Fruit fly (Drosophila melanogaster) whole organism, prepupa: ENCODE data around the gene yata.

Experiments used
- Blimp-1 ChIP-seq: fragments of 200-800 bp; sonication (Bioruptor generic); optimal IDR thresholded peaks from 3 replicates; lab custom pipeline; 2017; ENCODE audit warnings: missing biosample characterization, missing genetic modification characterization, mild to moderate bottlenecking, moderate library complexity, missing genetic modification reagents
- CG10631 ChIP-seq: fragments of 200-800 bp; sonication (Bioruptor generic); optimal IDR thresholded peaks from 2 replicates; lab custom pipeline; 2016; ENCODE audit warnings: missing biosample characterization, missing genetic modification characterization
- CG10669 ChIP-seq: fragments of 200-800 bp; sonication (Bioruptor generic); optimal IDR thresholded peaks from 3 replicates; lab custom pipeline; 2018; ENCODE audit warnings: missing biosample characterization, mild to moderate bottlenecking, missing genetic modification characterization, moderate library complexity
- CG11294 ChIP-seq: fragments of 200-800 bp; sonication (Bioruptor generic); IDR thresholded peaks from 2 replicates; pipeline ENCODE4 v1.3.6; 2022; ENCODE audit warnings: missing biosample characterization, missing genetic modification characterization
- CG11762 ChIP-seq: fragments of 200-800 bp; sonication (Bioruptor generic); optimal IDR thresholded peaks from 3 replicates; lab custom pipeline; 2016; ENCODE audit warnings: missing biosample characterization, missing genetic modification characterization; ENCODE audit not compliant: insufficient read depth
- CG11902 ChIP-seq: fragments of 200-800 bp; sonication (Bioruptor generic); optimal IDR thresholded peaks from 3 replicates; lab custom pipeline; 2016; ENCODE audit warnings: missing biosample characterization, missing genetic modification characterization
- CG15336 ChIP-seq: fragments of 200-800 bp; sonication (Bioruptor generic); IDR thresholded peaks from 2 replicates; pipeline ENCODE4 v1.3.6; 2022; ENCODE audit warnings: missing biosample characterization, missing genetic modification characterization
- CG1621 ChIP-seq: fragments of 200-800 bp; sonication (Bioruptor generic); optimal IDR thresholded peaks from 3 replicates; lab custom pipeline; 2018; ENCODE audit warnings: missing biosample characterization, mild to moderate bottlenecking, missing genetic modification characterization
- CG16779 ChIP-seq: fragments of 200-800 bp; sonication (Bioruptor generic); optimal IDR thresholded peaks from 3 replicates; lab custom pipeline; 2017; ENCODE audit warnings: missing biosample characterization, mild to moderate bottlenecking, missing genetic modification characterization
- CG3032 ChIP-seq: fragments of 200-800 bp; optimal IDR thresholded peaks from 2 replicates; lab custom pipeline; 2019; ENCODE audit warnings: missing biosample characterization, mild to moderate bottlenecking, missing genetic modification characterization, moderate library complexity
- CG31627 ChIP-seq: fragments of 200-800 bp; sonication (Bioruptor generic); optimal IDR thresholded peaks from 3 replicates; lab custom pipeline; 2016; ENCODE audit warnings: missing biosample characterization, missing genetic modification characterization
- CG32006 ChIP-seq: fragments of 200-800 bp; sonication (Bioruptor generic); optimal IDR thresholded peaks from 3 replicates; lab custom pipeline; 2017; ENCODE audit warnings: missing biosample characterization, mild to moderate bottlenecking, missing genetic modification characterization
- CG34406 ChIP-seq: fragments of 200-800 bp; sonication (Bioruptor generic); optimal IDR thresholded peaks from 3 replicates; lab custom pipeline; 2016; ENCODE audit warnings: missing biosample characterization, missing genetic modification characterization
- CG3919 ChIP-seq: fragments of 200-800 bp; sonication (Bioruptor generic); optimal IDR thresholded peaks from 3 replicates; lab custom pipeline; 2016; ENCODE audit warnings: missing biosample characterization, missing genetic modification characterization
- CG4318 ChIP-seq: fragments of 200-800 bp; sonication (Bioruptor generic); optimal IDR thresholded peaks from 3 replicates; lab custom pipeline; 2017; ENCODE audit warnings: missing biosample characterization, mild to moderate bottlenecking, missing genetic modification characterization
- CG6163 ChIP-seq: fragments of 200-800 bp; sonication (Bioruptor generic); IDR thresholded peaks from 3 replicates; pipeline ENCODE4 v1.3.6; 2022; ENCODE audit warnings: missing biosample characterization, missing genetic modification characterization
- CG6276 ChIP-seq: fragments of 200-800 bp; sonication (Bioruptor generic); optimal IDR thresholded peaks from 2 replicates; lab custom pipeline; 2017; ENCODE audit warnings: missing biosample characterization, mild to moderate bottlenecking, missing genetic modification characterization
- CG6792 ChIP-seq: fragments of 200-800 bp; sonication (Bioruptor generic); optimal IDR thresholded peaks from 3 replicates; lab custom pipeline; 2016; ENCODE audit warnings: missing biosample characterization, missing genetic modification characterization
- CG6808 ChIP-seq: fragments of 200-800 bp; sonication (Bioruptor generic); optimal IDR thresholded peaks from 3 replicates; lab custom pipeline; 2017; ENCODE audit warnings: missing biosample characterization, missing genetic modification characterization, mild to moderate bottlenecking, moderate library complexity, missing genetic modification reagents
- CG6854 ChIP-seq: fragments of 200-800 bp; sonication (Bioruptor generic); optimal IDR thresholded peaks from 2 replicates; lab custom pipeline; 2017; ENCODE audit warnings: missing biosample characterization, mild to moderate bottlenecking, missing genetic modification characterization
- CG7368 ChIP-seq: fragments of 200-800 bp; sonication (Bioruptor generic); optimal IDR thresholded peaks from 3 replicates; lab custom pipeline; 2016; ENCODE audit warnings: missing biosample characterization, missing genetic modification characterization
- CG8632 ChIP-seq: fragments of 200-800 bp; sonication (Bioruptor generic); optimal IDR thresholded peaks from 3 replicates; lab custom pipeline; 2016; ENCODE audit warnings: missing biosample characterization, missing genetic modification characterization
- CG9139 ChIP-seq: fragments of 200-800 bp; sonication (Bioruptor generic); optimal IDR thresholded peaks from 3 replicates; lab custom pipeline; 2017; ENCODE audit warnings: missing biosample characterization, mild to moderate bottlenecking, missing genetic modification characterization
- Eip75B ChIP-seq: fragments of 200-800 bp; sonication (Bioruptor generic); optimal IDR thresholded peaks from 3 replicates; lab custom pipeline; 2016; ENCODE audit warnings: missing biosample characterization, missing genetic modification characterization
- Eip78C ChIP-seq: fragments of 200-800 bp; sonication (Bioruptor generic); peaks from one replicate; lab custom pipeline; 2016; ENCODE audit warnings: missing biosample characterization, missing genetic modification characterization
- Eip93F ChIP-seq: fragments of 200-800 bp; sonication (Bioruptor generic); optimal IDR thresholded peaks from 2 replicates; lab custom pipeline; 2016; ENCODE audit warnings: missing biosample characterization, mild to moderate bottlenecking, missing genetic modification characterization
- Ets21C ChIP-seq: fragments of 200-800 bp; sonication (Bioruptor generic); optimal IDR thresholded peaks from 3 replicates; lab custom pipeline; 2016; ENCODE audit warnings: missing biosample characterization, missing genetic modification characterization
- Ets96B ChIP-seq: fragments of 200-800 bp; optimal IDR thresholded peaks from 2 replicates; lab custom pipeline; 2019; ENCODE audit warnings: missing biosample characterization, mild to moderate bottlenecking, missing genetic modification characterization, moderate library complexity
- Gug ChIP-seq: fragments of 200-800 bp; sonication (Bioruptor generic); IDR thresholded peaks from 2 replicates; pipeline ENCODE4 v1.3.6; 2022; ENCODE audit warnings: missing biosample characterization, missing genetic modification characterization
- Hr38 ChIP-seq: sonication (Bioruptor generic); optimal IDR thresholded peaks from 2 replicates; lab custom pipeline; 2016; ENCODE audit warnings: missing biosample characterization, missing genetic modification characterization
- Hr39 ChIP-seq: fragments of 200-800 bp; sonication (Bioruptor generic); optimal IDR thresholded peaks from 2 replicates; lab custom pipeline; 2016; ENCODE audit warnings: missing biosample characterization, missing genetic modification characterization
- Hr4 ChIP-seq: fragments of 200-800 bp; sonication (Bioruptor generic); optimal IDR thresholded peaks from 3 replicates; lab custom pipeline; 2016; ENCODE audit warnings: missing biosample characterization, missing genetic modification characterization
- Lpt ChIP-seq: fragments of 200-800 bp; sonication (Bioruptor generic); optimal IDR thresholded peaks from 3 replicates; lab custom pipeline; 2016; ENCODE audit warnings: missing biosample characterization, missing genetic modification characterization
- Smox ChIP-seq: fragments of 200-800 bp; sonication (Bioruptor generic); optimal IDR thresholded peaks from 3 replicates; lab custom pipeline; 2016; ENCODE audit warnings: missing biosample characterization, missing genetic modification characterization
- Sox102F ChIP-seq: fragments of 200-800 bp; sonication (Bioruptor generic); optimal IDR thresholded peaks from 2 replicates; lab custom pipeline; 2016; ENCODE audit warnings: missing biosample characterization, mild to moderate bottlenecking, missing genetic modification characterization
- Sox14 ChIP-seq: fragments of 200-800 bp; sonication (Bioruptor generic); optimal IDR thresholded peaks from 3 replicates; lab custom pipeline; 2016; ENCODE audit warnings: missing biosample characterization, missing genetic modification characterization
- Sox15 ChIP-seq: fragments of 200-800 bp; sonication (Bioruptor generic); optimal IDR thresholded peaks from 3 replicates; lab custom pipeline; 2016; ENCODE audit warnings: missing biosample characterization, missing genetic modification characterization
- achi ChIP-seq: fragments of 200-800 bp; sonication (Bioruptor generic); optimal IDR thresholded peaks from 3 replicates; lab custom pipeline; 2016; ENCODE audit warnings: missing biosample characterization, missing genetic modification characterization
- acj6 ChIP-seq: fragments of 200-800 bp; sonication (Bioruptor generic); optimal IDR thresholded peaks from 3 replicates; lab custom pipeline; 2016; ENCODE audit warnings: missing biosample characterization, missing genetic modification characterization
- cyc ChIP-seq: fragments of 200-800 bp; sonication (Bioruptor generic); optimal IDR thresholded peaks from 3 replicates; lab custom pipeline; 2016; ENCODE audit warnings: missing biosample characterization, missing genetic modification characterization
- dac ChIP-seq: fragments of 200-800 bp; sonication (Bioruptor generic); optimal IDR thresholded peaks from 2 replicates; lab custom pipeline; 2017; ENCODE audit warnings: missing biosample characterization, mild to moderate bottlenecking, missing genetic modification characterization
- dsx ChIP-seq: fragments of 200-800 bp; optimal IDR thresholded peaks from 3 replicates; lab custom pipeline; 2019; ENCODE audit warnings: missing biosample characterization, mild to moderate bottlenecking, missing genetic modification characterization, moderate library complexity; ENCODE audit not compliant: poor library complexity, severe bottlenecking
- eg ChIP-seq: fragments of 200-800 bp; sonication (Bioruptor generic); IDR thresholded peaks from 3 replicates; pipeline ENCODE4 v1.3.6; 2022; ENCODE audit warnings: missing biosample characterization, missing genetic modification characterization
- esn ChIP-seq: fragments of 200-800 bp; sonication (Bioruptor generic); optimal IDR thresholded peaks from 2 replicates; lab custom pipeline; 2016; ENCODE audit warnings: missing biosample characterization, mild to moderate bottlenecking, missing genetic modification characterization, moderate library complexity
- fd59A ChIP-seq: fragments of 200-800 bp; sonication (Bioruptor generic); optimal IDR thresholded peaks from 2 replicates; lab custom pipeline; 2017; ENCODE audit warnings: missing biosample characterization, mild to moderate bottlenecking, missing genetic modification characterization, missing genetic modification reagents
- fkh ChIP-seq: fragments of 200-800 bp; sonication (Bioruptor generic); optimal IDR thresholded peaks from 3 replicates; lab custom pipeline; 2017; ENCODE audit warnings: missing biosample characterization, mild to moderate bottlenecking, missing genetic modification characterization, moderate library complexity
- lz ChIP-seq: fragments of 200-800 bp; sonication (Bioruptor generic); optimal IDR thresholded peaks from 3 replicates; lab custom pipeline; 2016; ENCODE audit warnings: missing biosample characterization, missing genetic modification characterization
- net ChIP-seq: fragments of 200-800 bp; sonication (Bioruptor generic); optimal IDR thresholded peaks from 3 replicates; lab custom pipeline; 2016; ENCODE audit warnings: missing biosample characterization, missing genetic modification characterization
- pdm3 ChIP-seq: fragments of 200-800 bp; sonication (Bioruptor generic); optimal IDR thresholded peaks from 3 replicates; lab custom pipeline; 2016; ENCODE audit warnings: missing biosample characterization, missing genetic modification characterization
- spab ChIP-seq: fragments of 200-800 bp; sonication (Bioruptor generic); optimal IDR thresholded peaks from 2 replicates; lab custom pipeline; 2017; ENCODE audit warnings: missing biosample characterization, mild to moderate bottlenecking, missing genetic modification characterization, missing genetic modification reagents
- ss ChIP-seq, 2 experiments: fragments of 200-800 bp; sonication (Bioruptor generic); optimal IDR thresholded peaks; 2 replicates in 1 of 2; 3 replicates in 1 of 2; lab custom pipeline; 2017 to 2018; ENCODE audit warnings: mild to moderate bottlenecking in 2 of 2, missing biosample characterization in 2 of 2, missing genetic modification characterization in 2 of 2, moderate library complexity in 1 of 2
- svp ChIP-seq: fragments of 200-800 bp; sonication (Bioruptor generic); peaks from one replicate; lab custom pipeline; 2016; ENCODE audit warnings: missing biosample characterization, missing genetic modification characterization
- topi ChIP-seq: fragments of 200-800 bp; sonication (Bioruptor generic); optimal IDR thresholded peaks from 3 replicates; lab custom pipeline; 2016; ENCODE audit warnings: missing biosample characterization, missing genetic modification characterization

The yata gene

DNA sequence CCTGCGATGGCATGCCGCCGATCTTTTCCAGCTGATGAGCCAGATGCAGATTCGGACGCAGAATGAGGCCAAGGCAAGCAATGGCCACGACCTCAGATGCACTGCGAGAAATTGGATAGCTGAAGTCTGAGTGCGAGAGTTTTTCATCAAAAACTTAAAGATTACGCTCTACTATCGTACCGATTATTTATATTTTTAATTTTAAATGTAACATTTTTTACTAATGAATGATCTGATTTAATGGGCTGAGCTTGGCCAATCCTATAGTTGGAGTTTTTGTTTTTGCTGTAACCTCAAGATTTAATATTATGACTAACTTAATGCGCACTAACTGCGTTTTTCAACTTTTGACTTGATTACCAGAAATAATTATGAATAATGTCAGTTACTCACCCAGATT is 13.3 kb downstream of the yata start:
- TF ChIP-seq Hr4 (GFP tag; lab: Kevin White, UChicago) (peak; percentile 34), lz (GFP tag; lab: Kevin White, UChicago) (peak; percentile 67), fkh (GFP tag; lab: Kevin White, UChicago) (no peak), Hr39 (peak; percentile 53), CG7368 (GFP tag; lab: Kevin White, UChicago) (no peak), achi (GFP tag; lab: Kevin White, UChicago) (peak; percentile 50), Ets21C (GFP tag; lab: Kevin White, UChicago) (peak; percentile 51), dsx (GFP tag; lab: Kevin White, UChicago) (no peak), Eip75B (GFP tag; lab: Kevin White, UChicago) (peak; percentile 71), spab (peak; percentile 29), Hr38 (GFP tag; lab: Kevin White, UChicago) (no peak), CG8632 (GFP tag; lab: Kevin White, UChicago) (peak; percentile 46), Smox (GFP tag; lab: Kevin White, UChicago) (peak; percentile 73), Blimp-1 (peak; percentile 7), CG31627 (GFP tag; lab: Kevin White, UChicago) (peak; percentile 56), CG1621 (no peak), cyc (GFP tag; lab: Kevin White, UChicago) (peak; percentile 62), CG6854 (GFP tag; lab: Kevin White, UChicago) (no peak), esn (GFP tag; lab: Kevin White, UChicago) (peak; percentile 74), Lpt (GFP tag; lab: Kevin White, UChicago) (peak; percentile 17), CG11902 (peak; percentile 41), CG6792 (GFP tag; lab: Kevin White, UChicago) (peak; percentile 39), acj6 (peak; percentile 52), CG11294 (GFP tag; lab: Robert Waterston, UW) (no peak), CG3032 (tag; lab: Kevin White, UChicago) (peak; percentile 26), CG9139 (GFP tag; lab: Kevin White, UChicago) (no peak), Ets96B (tag; lab: Kevin White, UChicago) (peak; percentile 39), ss (GFP tag; optimal IDR thresholded peaks at IDR 0.05; lab: Kevin White, UChicago) (peak in 1 of 2 experiments; percentile 43), topi (GFP tag; lab: Kevin White, UChicago) (peak; percentile 75), Eip78C (GFP tag; lab: Kevin White, UChicago) (peak; percentile 91), eg (no peak), Sox15 (GFP tag; lab: Kevin White, UChicago) (peak; percentile 49), CG3919 (GFP tag; lab: Kevin White, UChicago) (peak; percentile 65), Sox14 (GFP tag; lab: Kevin White, UChicago) (no peak), CG32006 (GFP tag; lab: Kevin White, UChicago) (peak; percentile 55), CG4318 (peak; percentile 21), pdm3 (peak; percentile 38), CG6163 (GFP tag; lab: Robert Waterston, UW) (peak; percentile 62), CG6276 (GFP tag; lab: Kevin White, UChicago) (no peak), CG6808 (GFP tag; lab: Kevin White, UChicago) (peak; percentile 38), CG10669 (GFP tag; lab: Kevin White, UChicago) (peak; percentile 42), CG10631 (peak; percentile 8), CG11762 (GFP tag; lab: Kevin White, UChicago) (peak; percentile 19), CG34406 (GFP tag; lab: Kevin White, UChicago) (peak; percentile 43), net (peak; percentile 44), Eip93F (no peak), dac (GFP tag; lab: Kevin White, UChicago) (no peak), fd59A (GFP tag; lab: Kevin White, UChicago) (no peak), Gug (no peak), svp (GFP tag; lab: Kevin White, UChicago) (peak; percentile 89), Sox102F (peak; percentile 37), CG16779 (no peak), CG15336 (GFP tag; lab: Robert Waterston, UW) (no peak)
